Fruit fly (Drosophila melanogaster) Kc167 (cell line): ENCODE data around the gene Uxt.

Experiments
- h ChIP-seq: fragments of >200 bp; optimal IDR thresholded peaks from 3 replicates; lab custom pipeline; 2018; ENCODE audit warnings: missing external identifiers
- insv ChIP-seq: fragments of >200 bp; optimal IDR thresholded peaks from 3 replicates; lab custom pipeline; 2018; ENCODE audit warnings: missing external identifiers
- psq ChIP-seq: fragments of >200 bp; optimal IDR thresholded peaks from 2 replicates; lab custom pipeline; 2017; ENCODE audit warnings: missing external identifiers
- ttk ChIP-seq: sonication (Bioruptor generic); optimal IDR thresholded peaks from 2 replicates; lab custom pipeline; 2017; ENCODE audit warnings: missing external identifiers

- no peak for TF ChIP-seq psq (lab: Kevin White, UChicago)
- TF ChIP-seq ttk (lab: Kevin White, UChicago) = no peak
- no peak for TF ChIP-seq h
- no peak for TF ChIP-seq insv (lab: Kevin White, UChicago)
Measured at dm6 chr2L:15304359-15304758, 48.0 kb downstream of the Uxt start.
